Fruit fly (Drosophila melanogaster) whole organism: ENCODE results near the gene Sry-delta.

Experiments used
- CG8478 ChIP-seq: fragments of >200 bp; optimal IDR thresholded peaks from 2 replicates; lab custom pipeline; 2018; ENCODE audit warnings: inconsistent platforms
- Dll ChIP-seq: fragments of >200 bp; optimal IDR thresholded peaks from 2 replicates; lab custom pipeline; 2017
- EcR ChIP-seq, 2 experiments: fragments of >200 bp; optimal IDR thresholded peaks; 2 replicates each; lab custom pipeline; 2017; ENCODE audit warnings: missing biosample characterization in 2 of 2, missing genetic modification characterization in 2 of 2, missing genetic modification reagents in 2 of 2
- pan ChIP-seq: fragments of >200 bp; optimal IDR thresholded peaks from 2 replicates; lab custom pipeline; 2017
- psq ChIP-seq: fragments of >200 bp; optimal IDR thresholded peaks from 2 replicates; lab custom pipeline; 2017
- usp ChIP-seq: fragments of >200 bp; optimal IDR thresholded peaks from 2 replicates; lab custom pipeline; 2017; ENCODE audit warnings: missing biosample characterization, missing genetic modification characterization, mixed read lengths

Sry-delta gene

dm6 chr3R:30061980-30062379, 18.8 kb downstream of the Sry-delta start:
- no peak for TF ChIP-seq usp
- no peak for TF ChIP-seq Dll
- TF ChIP-seq EcR (GFP tag; optimal IDR thresholded peaks at IDR 0.05; lab: Kevin White, UChicago) = no peak
- TF ChIP-seq pan (lab: Kevin White, UChicago) = no peak
- TF ChIP-seq psq = no peak
- no peak for TF ChIP-seq CG8478 (lab: Kevin White, UChicago)

DNA sequence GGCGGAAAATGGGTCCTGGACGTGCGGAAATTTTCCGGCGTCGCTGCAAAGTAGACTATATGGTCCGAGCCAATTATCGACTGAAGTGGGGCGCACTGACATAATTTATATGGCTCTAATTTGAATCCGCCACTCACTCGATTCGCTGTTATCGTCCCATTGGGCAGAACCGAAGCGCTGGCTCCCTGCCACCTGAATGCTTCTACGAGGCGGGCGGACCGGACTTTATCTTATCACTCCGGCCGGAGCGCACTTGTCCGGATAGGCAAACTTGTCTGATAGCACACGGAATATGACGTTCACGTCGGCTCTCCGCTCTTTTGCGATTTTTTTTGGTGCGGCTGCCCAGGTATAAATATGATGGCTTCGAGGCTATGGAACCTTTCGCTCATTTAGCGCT, 19.4 kb downstream of the Sry-delta start:
- no peak for TF ChIP-seq EcR (GFP tag; optimal IDR thresholded peaks at IDR 0.05; lab: Kevin White, UChicago)
- TF ChIP-seq Dll = no peak
- TF ChIP-seq psq = no peak
- no peak for TF ChIP-seq CG8478 (lab: Kevin White, UChicago)
- no peak for TF ChIP-seq pan (lab: Kevin White, UChicago)
- no peak for TF ChIP-seq usp

- TF ChIP-seq psq (no peak), Dll (no peak), usp (no peak)
Measured at dm6 chr3R:30063704-30064103, 20.6 kb downstream of the Sry-delta start.

DNA sequence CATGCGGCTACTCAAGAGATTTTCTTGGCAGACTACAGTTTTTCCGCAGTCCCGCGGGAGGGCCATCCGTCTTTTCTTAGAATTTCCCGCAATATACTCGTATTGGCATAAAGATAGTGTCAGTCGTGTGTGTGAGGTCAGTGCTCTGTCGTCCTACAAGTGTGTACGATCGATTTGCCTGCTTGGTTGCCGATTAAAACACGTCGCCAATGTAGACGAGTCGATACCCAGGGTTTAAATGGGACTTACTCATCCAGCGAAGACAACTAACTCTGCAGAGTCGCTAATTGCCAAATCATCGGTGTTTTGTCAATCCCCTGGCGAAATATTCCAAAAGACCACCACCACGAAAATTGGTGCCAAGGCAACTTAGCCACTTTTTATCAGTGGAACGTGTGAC, 22.9 kb downstream of the Sry-delta start:
- TF ChIP-seq EcR (GFP tag; optimal IDR thresholded peaks at IDR 0.05; lab: Kevin White, UChicago) (peak in 1 of 2 experiments; percentile 73), pan (lab: Kevin White, UChicago) (no peak)

DNA sequence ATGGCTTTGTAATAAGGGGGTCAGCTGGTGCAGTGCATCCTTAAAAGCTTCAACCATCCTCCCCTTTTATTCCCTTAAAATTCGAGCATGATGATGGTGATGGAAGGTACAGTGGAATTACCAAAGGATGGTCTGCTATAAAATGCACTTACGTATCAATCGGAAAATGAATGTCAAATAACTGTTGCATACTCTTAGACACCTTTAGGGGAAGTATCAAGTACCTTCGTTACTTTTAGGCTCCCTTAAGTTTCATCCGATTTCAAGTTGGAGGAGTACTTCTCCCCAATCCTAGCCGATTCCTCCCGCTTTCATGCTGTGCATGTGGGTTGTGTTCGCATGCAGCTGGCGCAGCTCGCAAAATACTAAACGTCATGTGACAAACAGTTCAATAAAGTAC, 27.1 kb downstream of the Sry-delta start:
- TF ChIP-seq psq (no peak), pan (lab: Kevin White, UChicago) (no peak), usp (no peak)

- no peak for TF ChIP-seq EcR (GFP tag; optimal IDR thresholded peaks at IDR 0.05; lab: Kevin White, UChicago)
- TF ChIP-seq psq = no peak
Measured at dm6 chr3R:30071827-30072226, 28.7 kb downstream of the Sry-delta start.

dm6 chr3R:30076088-30076487, 32.9 kb downstream of the Sry-delta start:
- TF ChIP-seq pan (lab: Kevin White, UChicago) = no peak
- peak in 1 of 2 experiments; percentile 21 for TF ChIP-seq EcR (GFP tag; optimal IDR thresholded peaks at IDR 0.05; lab: Kevin White, UChicago)
- TF ChIP-seq usp = no peak
- no peak for TF ChIP-seq Dll
- TF ChIP-seq CG8478 (lab: Kevin White, UChicago) = no peak
- no peak for TF ChIP-seq psq

DNA sequence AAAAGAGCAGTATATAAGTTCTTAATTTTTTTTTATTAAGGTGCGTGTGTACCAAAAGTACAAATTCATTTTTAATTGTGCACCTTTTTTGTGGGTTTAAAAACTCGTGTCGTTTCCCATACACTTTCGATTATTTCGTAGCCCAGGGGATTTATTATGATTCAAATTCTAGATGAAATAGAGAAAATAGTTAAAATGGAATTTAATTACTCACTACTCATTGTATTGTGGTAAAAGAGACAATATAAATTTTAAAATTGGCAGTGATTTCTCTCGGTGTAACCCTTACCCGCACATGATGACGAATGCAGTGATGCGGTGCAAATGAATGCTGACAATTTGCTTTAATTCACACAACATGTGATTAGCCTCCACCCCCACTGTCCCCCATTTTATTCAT, 40.1 kb downstream of the Sry-delta start:
- TF ChIP-seq Dll (no peak), psq (no peak), usp (no peak), CG8478 (lab: Kevin White, UChicago) (no peak), pan (lab: Kevin White, UChicago) (no peak), EcR (GFP tag; optimal IDR thresholded peaks at IDR 0.05; lab: Kevin White, UChicago) (no peak)

DNA sequence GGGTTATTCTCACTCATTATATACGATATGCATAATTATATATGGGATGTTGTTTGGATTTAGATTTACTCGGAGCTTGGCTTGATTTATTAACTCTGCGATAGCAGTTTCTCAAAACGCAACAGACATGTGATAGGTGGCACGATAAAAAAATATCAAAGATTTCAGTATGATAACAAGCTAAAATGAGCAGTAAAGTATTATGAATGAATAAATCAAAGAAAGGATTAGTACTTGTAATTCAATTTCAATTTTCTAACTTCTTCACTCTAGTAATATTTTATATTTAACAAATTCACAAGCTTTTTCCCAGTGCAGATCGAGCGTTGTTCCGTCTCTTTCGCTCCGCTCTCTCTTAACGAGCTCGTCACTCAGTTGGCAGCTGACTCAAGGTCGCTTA, 41.0 kb downstream of the Sry-delta start:
- no peak for TF ChIP-seq psq
- TF ChIP-seq usp = no peak
- TF ChIP-seq EcR (GFP tag; optimal IDR thresholded peaks at IDR 0.05; lab: Kevin White, UChicago) = no peak
- no peak for TF ChIP-seq pan (lab: Kevin White, UChicago)
- TF ChIP-seq CG8478 (lab: Kevin White, UChicago) = no peak
- TF ChIP-seq Dll = no peak

DNA sequence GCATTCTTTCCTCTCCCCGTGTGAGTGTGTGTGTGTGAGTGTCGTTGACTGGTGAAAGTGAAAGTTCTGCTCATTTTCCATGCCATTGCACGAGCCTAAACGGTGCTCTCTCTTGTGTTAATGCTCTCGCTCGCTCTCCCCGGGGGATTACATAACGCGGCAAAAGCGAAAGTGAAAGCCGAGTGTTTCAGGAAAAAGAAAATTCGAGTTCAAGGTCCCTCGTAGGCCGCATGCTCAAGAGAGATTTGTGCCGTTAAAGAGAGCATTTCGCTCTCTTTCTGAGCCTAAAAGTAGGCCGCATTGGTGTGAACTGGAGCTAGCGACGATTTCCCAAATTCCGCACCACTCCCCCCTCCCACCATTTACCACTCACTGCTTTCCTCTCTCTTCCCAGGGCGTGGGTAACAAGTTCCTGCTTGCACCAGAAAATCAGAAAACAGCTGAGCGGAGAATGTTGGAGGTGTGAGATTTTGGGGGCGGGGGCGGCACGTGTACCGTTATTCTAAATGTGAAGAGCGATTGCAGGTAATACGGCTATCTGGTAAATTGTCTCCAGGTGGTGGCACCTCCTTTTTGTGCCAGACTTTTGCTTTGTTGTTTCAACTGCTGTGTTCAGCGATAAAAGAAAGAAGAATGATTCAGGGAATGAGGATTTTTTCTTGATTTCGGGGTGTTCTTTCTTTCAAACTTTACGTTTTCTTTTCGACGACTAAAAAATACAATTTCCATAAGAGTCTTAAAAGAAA, 47.3 kb downstream of the Sry-delta start:
- TF ChIP-seq EcR (GFP tag; optimal IDR thresholded peaks at IDR 0.05; lab: Kevin White, UChicago) = peak in 1 of 2 experiments; percentile 64
- TF ChIP-seq usp = no peak

dm6 chr3R:30091795-30092699, 48.9 kb downstream of the Sry-delta start:
- TF ChIP-seq Dll = no peak
- TF ChIP-seq CG8478 (lab: Kevin White, UChicago) = no peak
- TF ChIP-seq pan (lab: Kevin White, UChicago) = no peak
- TF ChIP-seq EcR (GFP tag; optimal IDR thresholded peaks at IDR 0.05; lab: Kevin White, UChicago) = no peak
- TF ChIP-seq psq = no peak
- TF ChIP-seq usp = no peak

- TF ChIP-seq pan (lab: Kevin White, UChicago) (no peak), Dll (no peak), usp (no peak), psq (no peak), EcR (GFP tag; optimal IDR thresholded peaks at IDR 0.05; lab: Kevin White, UChicago) (no peak), CG8478 (lab: Kevin White, UChicago) (no peak)
Measured at dm6 chr3R:30092700-30093044, 49.5 kb downstream of the Sry-delta start.
